Fruit fly (Drosophila melanogaster): Measurements from ENCODE around the gene Frq1.
A peak's percentile ranks its signal among the peaks of the same experiment; 100 is the strongest.

The Frq1 gene

dm6 chrX:18153001-18153400, 2.2 kb upstream of the Frq1 start (continued):
- TF ChIP-seq MBD-R2 (GFP tag; IDR thresholded peaks at IDR 0.05) (0 out of 2 replicates have a peak, but pooled peaks have one; percentile 9), Antp (GFP tag; optimal IDR thresholded peaks at IDR 0.05) (no peak), CG12236 (GFP tag; optimal IDR thresholded peaks at IDR 0.05) (no peak), unc-4 (GFP tag; IDR thresholded peaks at IDR 0.05; ENCODE audit: partially characterized antibody) (no peak), dati (GFP tag; IDR thresholded peaks at IDR 0.05) (no peak), CG8089 (GFP tag; optimal IDR thresholded peaks at IDR 0.05) (no peak), BEAF-32 (GFP tag; optimal IDR thresholded peaks at IDR 0.05) (no peak)

dm6 chrX:18158967-18159366, 3.8 kb downstream of the Frq1 start:
- TF ChIP-seq CG11093 (GFP tag; IDR thresholded peaks at IDR 0.05) = no peak
- TF ChIP-seq CG7556 (GFP tag; optimal IDR thresholded peaks at IDR 0.05) = no peak
- TF ChIP-seq Ets65A (GFP tag) = peak; percentile 57
- TF ChIP-seq CG15601 (tag; optimal IDR thresholded peaks at IDR 0.05) = no peak
- no peak for TF ChIP-seq Stat92E (GFP tag; optimal IDR thresholded peaks at IDR 0.05)
- TF ChIP-seq zfh1 (GFP tag; IDR thresholded peaks at IDR 0.05) = no peak
- peak; percentile 50 for TF ChIP-seq cg (GFP tag; optimal IDR thresholded peaks at IDR 0.05)
- TF ChIP-seq Med (GFP tag) = peak; percentile 52
- TF ChIP-seq HLH54F (GFP tag; optimal IDR thresholded peaks at IDR 0.05) = no peak
- no peak for TF ChIP-seq dpn (GFP tag; optimal IDR thresholded peaks at IDR 0.05)
- TF ChIP-seq Trl (optimal IDR thresholded peaks at IDR 0.05) = peak in 1 of 2 experiments; percentile 22
- no peak for TF ChIP-seq Trl (GFP tag; optimal IDR thresholded peaks at IDR 0.05)
- no peak for TF ChIP-seq danr (GFP tag; IDR thresholded peaks at IDR 0.05)
- no peak for TF ChIP-seq CG8944 (GFP tag; optimal IDR thresholded peaks at IDR 0.05)
- TF ChIP-seq nmo (GFP tag; optimal IDR thresholded peaks at IDR 0.05) = no peak
- TF ChIP-seq CG17361 (GFP tag; IDR thresholded peaks at IDR 0.05) = no peak
- no peak for TF ChIP-seq nom (GFP tag; optimal IDR thresholded peaks at IDR 0.05)
- no peak for TF ChIP-seq Sin3A (optimal IDR thresholded peaks at IDR 0.05)
- TF ChIP-seq CG6813 (GFP tag; optimal IDR thresholded peaks at IDR 0.05) = no peak
- no peak for TF ChIP-seq zen (tag; optimal IDR thresholded peaks at IDR 0.05)
- TF ChIP-seq sisA (GFP tag; IDR thresholded peaks at IDR 0.05) = no peak

- TF ChIP-seq sd (tag; optimal IDR thresholded peaks at IDR 0.05) = peak; percentile 17
- TF ChIP-seq CG30020 (tag; optimal IDR thresholded peaks at IDR 0.05) = no peak
- no peak for TF ChIP-seq dysf (GFP tag; IDR thresholded peaks at IDR 0.05)
- TF ChIP-seq ken (GFP tag; IDR thresholded peaks at IDR 0.05) = no peak
- TF ChIP-seq E2f2 (GFP tag; IDR thresholded peaks at IDR 0.05) = no peak
- peak; percentile 75 for TF ChIP-seq Adf1 (GFP tag; IDR thresholded peaks at IDR 0.05)
- TF ChIP-seq CG14860 (GFP tag; IDR thresholded peaks at IDR 0.05; ENCODE audit: partially characterized antibody) = no peak
- TF ChIP-seq Stat92E (GFP tag; optimal IDR thresholded peaks at IDR 0.05) = no peak
- TF ChIP-seq crc (GFP tag; optimal IDR thresholded peaks at IDR 0.05) = no peak
- TF ChIP-seq BtbVII (GFP tag; optimal IDR thresholded peaks at IDR 0.05) = no peak
Measured at dm6 chrX:18177312-18177711, 22.1 kb downstream of the Frq1 start, which contains the start of gene Frq2. TSS of gene Frq2 (plus strand) at chrX:18177612.

- TF ChIP-seq CG6654 (GFP tag; optimal IDR thresholded peaks at IDR 0.05) = no peak
- TF ChIP-seq CG1832 (GFP tag; optimal IDR thresholded peaks at IDR 0.05) = no peak
- TF ChIP-seq CG7839 (tag; optimal IDR thresholded peaks at IDR 0.05) = no peak
- TF ChIP-seq Meics (GFP tag; optimal IDR thresholded peaks at IDR 0.05) = no peak
- no peak for TF ChIP-seq Ravus (GFP tag; IDR thresholded peaks at IDR 0.05)
- TF ChIP-seq corto (GFP tag; optimal IDR thresholded peaks at IDR 0.05) = no peak
- TF ChIP-seq CG4617 (GFP tag; optimal IDR thresholded peaks at IDR 0.05; ENCODE audit: borderline replicate concordance) = no peak
- TF ChIP-seq CG14710 (tag; optimal IDR thresholded peaks at IDR 0.05) = no peak
- TF ChIP-seq CG10959 (GFP tag; IDR thresholded peaks at IDR 0.05) = no peak
- no peak for TF ChIP-seq Antp (GFP tag; optimal IDR thresholded peaks at IDR 0.05)
- TF ChIP-seq CG11560 (tag; IDR thresholded peaks at IDR 0.05) = no peak
- TF ChIP-seq ind (GFP tag; optimal IDR thresholded peaks at IDR 0.05) = no peak
- no peak for TF ChIP-seq HHEX (GFP tag; optimal IDR thresholded peaks at IDR 0.05)
- TF ChIP-seq seq (GFP tag; IDR thresholded peaks at IDR 0.05) = no peak
Measured at dm6 chrX:18179372-18179771, 24.2 kb downstream of the Frq1 start, which contains the start of gene Andorra. TSS of gene Andorra (minus strand) at chrX:18179472.

All from whole organism, embryonic.